Worm (Caenorhabditis elegans) whole organism, L4/young adult: Measurements from ENCODE around the gene clec-149.

Experiments used
- W03F9.2 ChIP-seq: fragments of 150-350 bp; optimal IDR thresholded peaks from 2 replicates; lab custom pipeline; 2014; ENCODE audit warnings: missing biosample characterization, missing genetic modification characterization
- dao-5 ChIP-seq: sonication (generic microtip); optimal IDR thresholded peaks from 2 replicates; lab custom pipeline; 2016; ENCODE audit warnings: missing genotype, missing genetic modification characterization, moderate library complexity, missing compliant biosample characterization
- him-1 ChIP-seq: sonication (generic microtip); optimal IDR thresholded peaks from 2 replicates; lab custom pipeline; 2016; ENCODE audit warnings: missing genotype, missing genetic modification reagents, missing genetic modification characterization, missing compliant biosample characterization

ce11 chrIII:856260-856659, 33.2 kb downstream of the clec-149 start, which contains the start of gene K02F3.12:
- TF ChIP-seq dao-5 (tag; lab: Kevin White, UChicago) (no peak), him-1 (no peak), W03F9.2 (tag; lab: Kevin White, UChicago) (no peak)
